Worm (Caenorhabditis elegans) whole organism, L4/young adult: ENCODE measurements around the gene K01A12.3.

Experiments
- W03F9.2 ChIP-seq: fragments of 150-350 bp; optimal IDR thresholded peaks from 2 replicates; lab custom pipeline; 2014; ENCODE audit warnings: missing biosample characterization, missing genetic modification characterization
- dao-5 ChIP-seq: sonication (generic microtip); optimal IDR thresholded peaks from 2 replicates; lab custom pipeline; 2016; ENCODE audit warnings: missing genotype, missing genetic modification characterization, moderate library complexity, missing compliant biosample characterization

DNA sequence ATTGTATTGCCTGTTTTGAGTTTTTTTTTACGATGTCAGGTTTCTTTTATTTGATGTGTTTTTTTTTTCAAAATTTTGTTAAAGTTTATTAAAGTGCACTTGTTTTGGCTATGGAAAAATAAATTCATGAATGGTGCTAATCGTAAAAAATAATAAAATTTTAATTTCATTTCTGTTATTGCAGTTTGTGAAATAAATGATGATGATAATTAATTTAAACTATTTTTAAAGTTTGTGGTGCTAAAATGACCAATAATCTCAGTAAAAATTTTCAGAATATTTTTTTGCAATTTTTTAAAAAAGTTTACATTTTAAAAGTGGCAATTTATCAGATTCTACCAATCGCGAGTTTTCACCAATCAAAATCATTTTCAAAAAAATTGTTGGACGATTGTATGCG lies 18.8 kb upstream of the K01A12.3 start, which contains the start of gene stg-2:
- TF ChIP-seq dao-5 (tag; lab: Kevin White, UChicago) = no peak
- TF ChIP-seq W03F9.2 (tag; lab: Kevin White, UChicago) = no peak
